Fruit fly (Drosophila melanogaster) whole organism, pupa: ENCODE measurements around the gene ppk10.
A peak's percentile ranks its signal among the peaks of the same experiment; 100 is the strongest.

ENCODE experiments used
- CG10348 ChIP-seq: fragments of 200-800 bp; sonication (Bioruptor generic); IDR thresholded peaks from 2 replicates; pipeline ENCODE4 v1.3.6; 2022; ENCODE audit warnings: missing biosample characterization, missing genetic modification characterization
- CG12605 ChIP-seq: fragments of 200-800 bp; sonication (Bioruptor generic); IDR thresholded peaks from 2 replicates; pipeline ENCODE4 v1.3.6; 2022; ENCODE audit warnings: missing biosample characterization, missing genetic modification characterization
- CG13204 ChIP-seq: fragments of 200-800 bp; sonication (Bioruptor generic); optimal IDR thresholded peaks from 2 replicates; lab custom pipeline; 2018; ENCODE audit warnings: missing biosample characterization, mild to moderate bottlenecking, missing genetic modification characterization, moderate library complexity
- CG14655 ChIP-seq: fragments of 200-800 bp; sonication (Bioruptor generic); optimal IDR thresholded peaks from 3 replicates; lab custom pipeline; 2017; ENCODE audit warnings: mild to moderate bottlenecking, missing biosample characterization, missing genetic modification reagents, missing genetic modification characterization
- CG15710 ChIP-seq: fragments of 200-800 bp; sonication (Bioruptor generic); optimal IDR thresholded peaks from 2 replicates; lab custom pipeline; 2018; ENCODE audit warnings: missing biosample characterization, mild to moderate bottlenecking, missing genetic modification characterization, moderate library complexity
- CG17806 ChIP-seq: fragments of 200-800 bp; sonication (Bioruptor generic); optimal IDR thresholded peaks from 2 replicates; lab custom pipeline; 2018; ENCODE audit warnings: missing biosample characterization, mild to moderate bottlenecking, missing genetic modification characterization, moderate library complexity
- CG32121 ChIP-seq: fragments of 200-800 bp; sonication (Bioruptor generic); IDR thresholded peaks from 2 replicates; pipeline ENCODE4 v1.3.6; 2022; ENCODE audit warnings: missing biosample characterization, missing genetic modification characterization
- CG34367 ChIP-seq: fragments of 200-800 bp; sonication (Bioruptor generic); optimal IDR thresholded peaks from 2 replicates; lab custom pipeline; 2018; ENCODE audit warnings: missing biosample characterization, mild to moderate bottlenecking, missing genetic modification characterization
- CG4496 ChIP-seq: fragments of 200-800 bp; sonication (Bioruptor generic); IDR thresholded peaks from 3 replicates; pipeline ENCODE4 v1.3.6; 2022; ENCODE audit warnings: missing biosample characterization, missing genetic modification characterization
- CG8159 ChIP-seq: fragments of 200-800 bp; sonication (Bioruptor generic); optimal IDR thresholded peaks from 3 replicates; lab custom pipeline; 2018; ENCODE audit warnings: missing biosample characterization, mild to moderate bottlenecking, missing genetic modification characterization, moderate library complexity
- CG8301 ChIP-seq: fragments of 200-800 bp; sonication (Bioruptor generic); optimal IDR thresholded peaks from 2 replicates; lab custom pipeline; 2018; ENCODE audit warnings: missing biosample characterization, mild to moderate bottlenecking, missing genetic modification characterization
- CG9948 ChIP-seq: fragments of 200-800 bp; sonication (Bioruptor generic); optimal IDR thresholded peaks from 2 replicates; lab custom pipeline; 2018; ENCODE audit warnings: missing biosample characterization, mild to moderate bottlenecking, missing genetic modification characterization, moderate library complexity
- D1 ChIP-seq: fragments of 200-800 bp; sonication (Bioruptor generic); optimal IDR thresholded peaks from 2 replicates; lab custom pipeline; 2018; ENCODE audit warnings: missing biosample characterization, mild to moderate bottlenecking, missing genetic modification characterization, moderate library complexity
- EcR ChIP-seq: fragments of 200-800 bp; sonication (Bioruptor generic); optimal IDR thresholded peaks from 3 replicates; lab custom pipeline; 2019; ENCODE audit warnings: missing biosample characterization, missing genetic modification characterization, mild to moderate bottlenecking, moderate library complexity, missing genetic modification reagents
- Ets98B ChIP-seq: fragments of 200-800 bp; sonication (Bioruptor generic); IDR thresholded peaks from 2 replicates; pipeline ENCODE4 v1.3.6; 2022; ENCODE audit warnings: missing biosample characterization, missing genetic modification characterization
- Pif1A ChIP-seq: fragments of 200-800 bp; sonication (Bioruptor generic); optimal IDR thresholded peaks from 3 replicates; lab custom pipeline; 2016; ENCODE audit warnings: missing biosample characterization, missing genetic modification characterization
- Pif1B ChIP-seq: fragments of 200-800 bp; sonication (Bioruptor generic); optimal IDR thresholded peaks from 3 replicates; lab custom pipeline; 2016; ENCODE audit warnings: missing biosample characterization, missing genetic modification characterization
- Snoo ChIP-seq: fragments of 200-800 bp; sonication (Bioruptor generic); optimal IDR thresholded peaks from 3 replicates; lab custom pipeline; 2017; ENCODE audit warnings: missing biosample characterization, mild to moderate bottlenecking, missing genetic modification characterization, inconsistent platforms
- fd96Ca ChIP-seq: fragments of 200-800 bp; sonication (Bioruptor generic); IDR thresholded peaks from 3 replicates; pipeline ENCODE4 v1.3.6; 2022; ENCODE audit warnings: missing biosample characterization, missing genetic modification characterization
- gl ChIP-seq: fragments of 200-800 bp; sonication (Bioruptor generic); optimal IDR thresholded peaks from 2 replicates; lab custom pipeline; 2018; ENCODE audit warnings: missing biosample characterization, mild to moderate bottlenecking, missing genetic modification characterization
- rn ChIP-seq: fragments of 200-800 bp; sonication (Bioruptor generic); IDR thresholded peaks from 2 replicates; pipeline ENCODE4 v1.3.6; 2022; ENCODE audit warnings: missing biosample characterization, missing genetic modification characterization

The ppk10 gene

DNA sequence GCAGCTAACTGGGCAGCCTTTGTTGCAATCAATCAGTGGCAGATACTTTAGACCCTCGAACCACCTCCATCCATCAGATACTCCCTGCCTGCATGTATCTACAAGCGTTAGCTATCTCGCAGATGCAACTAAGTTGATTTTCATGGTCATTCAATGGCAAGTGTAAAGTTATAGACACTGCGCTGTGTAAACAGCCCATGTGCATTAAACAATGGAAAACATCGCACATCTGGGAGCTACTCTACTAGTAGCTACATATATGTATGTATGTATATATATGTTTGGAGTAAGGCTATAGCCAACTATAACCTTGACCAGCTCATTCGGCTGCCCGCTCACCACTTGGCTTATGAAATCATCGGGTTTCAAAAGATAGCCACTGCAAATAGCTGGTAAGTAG lies 18.0 kb upstream of the ppk10 start:
- 0 out of 2 replicates have a peak, but pooled peaks have one; percentile 11 for TF ChIP-seq CG32121 (GFP tag; lab: Robert Waterston, UW)
- no peak for TF ChIP-seq gl (tag; lab: Kevin White, UChicago)

DNA sequence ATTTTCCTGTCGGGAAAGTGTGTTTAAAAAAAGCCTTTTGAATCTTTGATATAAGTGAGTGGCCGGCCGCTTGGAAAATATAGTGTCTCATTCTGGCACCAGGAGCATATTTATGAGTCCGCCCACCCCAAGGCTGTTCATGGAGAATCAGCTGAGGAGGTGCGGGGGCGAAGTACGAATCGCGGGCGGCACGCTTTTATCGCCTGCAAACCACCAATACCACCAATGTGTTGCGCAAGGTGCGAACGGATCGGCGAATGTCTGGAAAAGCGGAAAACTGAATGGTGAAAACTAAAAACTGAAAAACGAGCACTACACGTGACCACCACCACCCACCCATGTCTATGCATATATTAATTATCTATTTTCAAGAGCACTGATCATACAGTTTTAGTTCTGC lies 16.8 kb upstream of the ppk10 start:
- TF ChIP-seq gl (tag; lab: Kevin White, UChicago) (no peak), CG34367 (tag; lab: Kevin White, UChicago) (no peak), CG10348 (GFP tag; lab: Robert Waterston, UW) (no peak), CG17806 (tag; lab: Kevin White, UChicago) (no peak), CG32121 (GFP tag; lab: Robert Waterston, UW) (no peak), Pif1A (GFP tag; lab: Kevin White, UChicago) (no peak), CG9948 (tag; lab: Kevin White, UChicago) (no peak), CG4496 (no peak)

DNA sequence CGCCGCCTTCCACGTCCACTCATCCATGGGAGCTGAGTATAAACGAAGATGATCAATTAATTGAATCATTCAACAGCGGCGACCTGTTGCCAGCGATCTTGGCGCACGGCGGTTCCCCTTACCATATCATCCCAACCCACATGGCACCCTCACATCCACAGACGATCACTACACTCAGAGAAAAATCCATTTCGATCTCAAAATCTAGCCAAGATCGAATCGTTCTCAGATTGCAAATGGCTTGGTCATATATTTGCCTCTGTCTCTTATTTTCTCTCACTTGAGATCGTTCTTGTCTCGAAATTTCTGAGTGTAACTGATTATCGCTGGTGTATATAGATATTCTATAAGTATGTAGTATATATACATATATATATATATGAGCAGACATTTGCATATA lies 16.2 kb upstream of the ppk10 start:
- TF ChIP-seq CG32121 (GFP tag; lab: Robert Waterston, UW): peak; percentile 67
- TF ChIP-seq CG15710 (tag; lab: Kevin White, UChicago): peak; percentile 70
- TF ChIP-seq CG12605 (GFP tag; lab: Robert Waterston, UW): no peak
- TF ChIP-seq CG8301: peak; percentile 43
- TF ChIP-seq rn (GFP tag; lab: Robert Waterston, UW): peak; percentile 17; the same call in 1 of the 2 replicates
- TF ChIP-seq fd96Ca (GFP tag; lab: Robert Waterston, UW): no peak
- no peak for TF ChIP-seq gl (tag; lab: Kevin White, UChicago)
- no peak for TF ChIP-seq CG13204 (GFP tag; lab: Kevin White, UChicago)
- TF ChIP-seq CG4496: peak; percentile 78
- TF ChIP-seq Snoo (tag; lab: Kevin White, UChicago): peak; percentile 11
- TF ChIP-seq CG14655: peak; percentile 59
- TF ChIP-seq Pif1B (GFP tag; lab: Kevin White, UChicago): peak; percentile 58
- peak; percentile 23 for TF ChIP-seq CG9948 (tag; lab: Kevin White, UChicago)
- no peak for TF ChIP-seq EcR (GFP tag; lab: Kevin White, UChicago)
- peak; percentile 56 for TF ChIP-seq CG34367 (tag; lab: Kevin White, UChicago)
- TF ChIP-seq Ets98B (GFP tag; lab: Robert Waterston, UW): peak; percentile 51; the same call in 1 of the 2 replicates
- peak; percentile 64 for TF ChIP-seq CG17806 (tag; lab: Kevin White, UChicago)
- no peak for TF ChIP-seq CG10348 (GFP tag; lab: Robert Waterston, UW)
- peak; percentile 72 for TF ChIP-seq CG8159 (tag; lab: Kevin White, UChicago)
- no peak for TF ChIP-seq D1 (tag; lab: Kevin White, UChicago)
- TF ChIP-seq Pif1A (GFP tag; lab: Kevin White, UChicago): peak; percentile 48

DNA sequence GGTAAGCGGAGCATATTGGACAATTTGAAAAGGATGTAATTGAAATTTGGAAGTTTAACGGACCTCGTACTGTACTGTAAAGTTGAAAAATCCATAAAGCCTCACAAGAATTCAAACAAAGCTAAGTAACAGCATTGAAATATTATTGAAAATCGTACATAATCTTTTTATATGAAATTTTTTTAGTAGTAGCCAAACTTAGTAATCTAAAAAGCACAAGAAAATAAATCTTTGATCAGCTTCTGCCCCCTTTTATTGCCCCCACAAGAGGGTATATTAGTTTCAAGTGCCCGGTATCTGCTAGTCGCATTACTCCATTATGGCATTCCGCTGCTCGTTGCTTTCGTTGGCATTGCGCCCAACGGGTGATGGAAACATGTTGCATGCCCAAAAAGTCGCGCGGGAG lies 14.7 kb upstream of the ppk10 start:
- TF ChIP-seq CG34367 (tag; lab: Kevin White, UChicago) (no peak), Pif1A (GFP tag; lab: Kevin White, UChicago) (peak; percentile 25), CG10348 (GFP tag; lab: Robert Waterston, UW) (no peak), Ets98B (GFP tag; lab: Robert Waterston, UW) (no peak), CG9948 (tag; lab: Kevin White, UChicago) (no peak), CG13204 (GFP tag; lab: Kevin White, UChicago) (no peak), CG14655 (peak; percentile 59), Pif1B (GFP tag; lab: Kevin White, UChicago) (no peak), CG4496 (no peak), D1 (tag; lab: Kevin White, UChicago) (no peak), CG12605 (GFP tag; lab: Robert Waterston, UW) (no peak), Snoo (tag; lab: Kevin White, UChicago) (no peak), CG32121 (GFP tag; lab: Robert Waterston, UW) (0 out of 2 replicates have a peak, but pooled peaks have one; percentile 45), CG8301 (peak; percentile 38), CG17806 (tag; lab: Kevin White, UChicago) (no peak)

DNA sequence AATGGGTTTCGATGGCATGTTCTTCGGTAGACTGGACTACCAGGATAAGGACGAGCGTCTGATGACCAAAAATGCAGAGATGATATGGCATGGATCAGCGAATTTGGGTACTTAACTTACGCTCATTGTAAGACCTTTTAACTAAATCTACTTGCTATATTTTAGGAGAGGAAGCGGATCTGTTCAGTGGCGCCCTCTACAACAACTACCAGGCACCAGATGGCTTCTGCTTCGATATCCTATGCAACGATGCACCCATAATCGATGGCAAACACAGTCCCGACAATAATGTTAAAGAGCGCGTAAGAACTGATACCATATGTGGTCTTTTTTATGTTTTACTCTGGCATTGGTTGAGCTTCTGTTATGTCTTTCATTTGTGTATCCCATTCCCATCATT lies 6.8 kb upstream of the ppk10 start:
- TF ChIP-seq Pif1A (GFP tag; lab: Kevin White, UChicago) (no peak), CG8159 (tag; lab: Kevin White, UChicago) (no peak), rn (GFP tag; lab: Robert Waterston, UW) (no peak), CG15710 (tag; lab: Kevin White, UChicago) (no peak), CG10348 (GFP tag; lab: Robert Waterston, UW) (no peak), CG17806 (tag; lab: Kevin White, UChicago) (no peak), CG34367 (tag; lab: Kevin White, UChicago) (no peak), CG4496 (no peak), Snoo (tag; lab: Kevin White, UChicago) (no peak), Pif1B (GFP tag; lab: Kevin White, UChicago) (no peak)
- TF ChIP-seq, all 21 proteins: peak for 0

DNA sequence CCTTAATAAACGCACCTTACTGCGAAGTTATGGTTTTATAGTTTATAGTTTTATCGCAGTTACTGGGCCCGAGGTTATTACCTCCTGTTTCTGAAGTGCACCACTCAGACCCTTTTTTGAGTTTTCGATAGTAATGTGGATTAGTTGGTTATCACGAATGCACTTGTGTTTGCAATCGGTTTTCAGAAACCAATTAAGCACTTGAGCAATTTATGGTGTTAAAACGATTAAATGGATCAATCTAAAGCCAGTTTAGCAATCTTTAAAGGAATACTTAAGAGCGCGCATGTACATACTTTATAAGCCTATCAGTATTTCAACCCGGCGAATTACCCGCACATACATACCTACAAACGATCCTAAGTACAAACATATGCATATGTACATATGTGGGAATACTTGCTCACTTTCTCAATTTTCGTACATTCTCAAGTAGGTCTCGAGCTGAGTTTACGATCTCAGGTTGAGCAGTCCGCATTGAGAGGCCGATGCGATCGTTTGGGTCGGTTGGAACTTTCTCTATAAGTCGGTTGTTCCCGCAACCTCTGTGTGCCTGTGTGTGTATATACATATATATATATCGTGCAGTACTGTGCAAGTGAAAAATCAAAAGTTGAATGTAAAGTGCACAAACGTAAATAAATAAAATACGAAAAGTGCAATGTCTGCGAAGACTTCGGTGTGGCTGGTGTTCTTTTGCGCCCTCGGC lies 5.1 kb upstream of the ppk10 start, which contains the start of the genes LManI and LManII:
Gene LManI (minus strand): TSS at position 51 of the 709 bp plus-strand sequence.
Gene LManII (plus strand): TSS at position 468 of the 709 bp plus-strand sequence.
- TF ChIP-seq CG12605 (GFP tag; lab: Robert Waterston, UW) (peak; percentile 12; the same call in 1 of the 2 replicates), CG10348 (GFP tag; lab: Robert Waterston, UW) (no peak), CG4496 (no peak)
